Worm (Caenorhabditis elegans) whole organism, midembryonic: ENCODE results near the gene urm-1.

Experiments
- cog-1 ChIP-seq: sonication (generic microtip); optimal IDR thresholded peaks from 2 replicates; lab custom pipeline; 2016; ENCODE audit warnings: missing genetic modification characterization, missing compliant biosample characterization
- klf-2 ChIP-seq: fragments of 200-800 bp; sonication (Bioruptor generic); conservative IDR thresholded peaks from 2 replicates; pipeline ENCODE4 v1.3.6; 2022; ENCODE audit warnings: missing genetic modification reagents, missing genetic modification characterization, missing compliant biosample characterization
- tab-1 ChIP-seq: fragments of 200-800 bp; sonication (Bioruptor generic); IDR thresholded peaks from 2 replicates; pipeline ENCODE4 v1.3.6; 2022; ENCODE audit warnings: missing genetic modification characterization, missing compliant biosample characterization
- ztf-23 ChIP-seq: fragments of 200-800 bp; sonication (Bioruptor generic); IDR thresholded peaks from 2 replicates; pipeline ENCODE4 v1.3.6; 2022; ENCODE audit warnings: missing genetic modification reagents, missing genetic modification characterization, missing compliant biosample characterization
- ztf-29 ChIP-seq: fragments of 200-800 bp; sonication (Bioruptor generic); IDR thresholded peaks from 2 replicates; pipeline ENCODE4 v1.3.6; 2022; ENCODE audit warnings: missing genetic modification reagents, missing genetic modification characterization, missing compliant biosample characterization

- TF ChIP-seq ztf-23 (GFP tag; lab: Robert Waterston, UW) = no peak
- TF ChIP-seq klf-2 (GFP tag; lab: Robert Waterston, UW) = no peak
- no peak for TF ChIP-seq cog-1
- TF ChIP-seq tab-1 (GFP tag; lab: Robert Waterston, UW) = no peak
- TF ChIP-seq ztf-29 (GFP tag; lab: Robert Waterston, UW) = no peak
Observed at ce11 chrIII:10533310-10533709, 28.0 kb downstream of the urm-1 start.
